Worm (Caenorhabditis elegans): ENCODE measurements around the gene ZK643.6.

- TF ChIP-seq attf-4 (tag; optimal IDR thresholded peaks at IDR 0.05) (no peak), lin-13 (GFP tag; optimal IDR thresholded peaks at IDR 0.05) (no peak), ama-1 (optimal IDR thresholded peaks at IDR 0.05) (no peak), egl-27 (tag; optimal IDR thresholded peaks at IDR 0.05) (no peak), daf-12 (tag; optimal IDR thresholded peaks at IDR 0.05) (no peak), spr-3 (GFP tag; optimal IDR thresholded peaks at IDR 0.05) (no peak), nhr-25 (tag; optimal IDR thresholded peaks at IDR 0.05; ENCODE audit: borderline replicate concordance, insufficient read depth) (no peak), nhr-28 (tag; optimal IDR thresholded peaks at IDR 0.05) (peak; percentile 69), set-16 (GFP tag; IDR thresholded peaks at IDR 0.05) (no peak)
Measured at ce11 chrIII:8985965-8986364, 25.4 kb upstream of the ZK643.6 start.

All from whole organism, L4 larva.